Worm (Caenorhabditis elegans) whole organism, L2 larva: ENCODE measurements around the gene Y14H12A.2.

Experiments
- C34F6.9 ChIP-seq: fragments of 150-350 bp; optimal IDR thresholded peaks from 2 replicates; lab custom pipeline; 2014; ENCODE audit warnings: missing biosample characterization, missing genetic modification characterization
- F13H6.1 ChIP-seq: sonication (generic microtip); optimal IDR thresholded peaks from 2 replicates; lab custom pipeline; 2016; ENCODE audit warnings: missing genetic modification characterization, missing compliant biosample characterization
- Y55F3AM.14 ChIP-seq: fragments of 200-800 bp; sonication (Bioruptor generic); optimal IDR thresholded peaks from 2 replicates; lab custom pipeline; 2018; ENCODE audit warnings: mild to moderate bottlenecking, missing genetic modification characterization, missing compliant biosample characterization
- ZK546.5 ChIP-seq: sonication (generic microtip); optimal IDR thresholded peaks from 2 replicates; lab custom pipeline; 2017; ENCODE audit warnings: missing biosample characterization, missing genetic modification characterization
- ceh-16 ChIP-seq: fragments of 150-350 bp; optimal IDR thresholded peaks from 2 replicates; lab custom pipeline; 2014; ENCODE audit warnings: missing biosample characterization, missing genetic modification characterization
- ceh-82 ChIP-seq: fragments of 150-350 bp; optimal IDR thresholded peaks from 2 replicates; lab custom pipeline; 2014; ENCODE audit warnings: missing biosample characterization, missing genetic modification characterization
- crh-2 ChIP-seq: sonication (generic microtip); optimal IDR thresholded peaks from 2 replicates; lab custom pipeline; 2017; ENCODE audit warnings: missing biosample characterization, missing genetic modification characterization
- dmd-4 ChIP-seq: sonication (generic microtip); optimal IDR thresholded peaks from 2 replicates; lab custom pipeline; 2017; ENCODE audit warnings: missing biosample characterization, missing genetic modification characterization
- egl-27 ChIP-seq: sonication (generic microtip); optimal IDR thresholded peaks from 3 replicates; lab custom pipeline; 2017; ENCODE audit warnings: missing biosample characterization, missing genetic modification reagents, missing genetic modification characterization
- elt-1 ChIP-seq: fragments of 150-350 bp; optimal IDR thresholded peaks from 2 replicates; lab custom pipeline; 2014; ENCODE audit warnings: missing biosample characterization, missing genetic modification characterization
- elt-3 ChIP-seq: sonication (generic microtip); optimal IDR thresholded peaks from 2 replicates; lab custom pipeline; 2017; ENCODE audit warnings: missing biosample characterization, missing genetic modification characterization
- fos-1 ChIP-seq: fragments of 150-350 bp; optimal IDR thresholded peaks from 2 replicates; lab custom pipeline; 2014; ENCODE audit warnings: missing biosample characterization, missing genetic modification characterization
- gmeb-1 ChIP-seq: fragments of 150-350 bp; optimal IDR thresholded peaks from 2 replicates; lab custom pipeline; 2014; ENCODE audit warnings: missing biosample characterization, missing genetic modification characterization
- lin-11 ChIP-seq: fragments of 150-350 bp; sonication (generic microtip); optimal IDR thresholded peaks from 2 replicates; lab custom pipeline; 2014; ENCODE audit warnings: missing biosample characterization, missing genetic modification characterization, inconsistent platforms, mixed read lengths
- lin-39 ChIP-seq: fragments of 150-350 bp; optimal IDR thresholded peaks from 2 replicates; lab custom pipeline; 2014; ENCODE audit warnings: missing biosample characterization, missing genetic modification reagents, missing genetic modification characterization
- lsy-2 ChIP-seq, 2 experiments: fragments of 150-350 bp in 1 of 2; sonication (generic microtip) in 1 of 2; optimal IDR thresholded peaks; 2 replicates each; lab custom pipeline; 2014 to 2017; ENCODE audit warnings: missing biosample characterization in 2 of 2, missing genetic modification characterization in 2 of 2
- mab-5 ChIP-seq: fragments of 150-350 bp; optimal IDR thresholded peaks from 2 replicates; lab custom pipeline; 2014; ENCODE audit warnings: missing biosample characterization, missing genetic modification characterization
- mdl-1 ChIP-seq, 2 experiments: fragments of 150-350 bp in 1 of 2; sonication (generic microtip) in 1 of 2; optimal IDR thresholded peaks; 2 replicates each; lab custom pipeline; 2017; ENCODE audit warnings: missing biosample characterization in 2 of 2, missing genetic modification characterization in 2 of 2
- nhr-10 ChIP-seq: sonication (generic microtip); optimal IDR thresholded peaks from 2 replicates; lab custom pipeline; 2017; ENCODE audit warnings: missing biosample characterization, missing genetic modification characterization
- nhr-11 ChIP-seq: fragments of 150-350 bp; optimal IDR thresholded peaks from 2 replicates; lab custom pipeline; 2014; ENCODE audit warnings: missing biosample characterization, missing genetic modification characterization
- nhr-12 ChIP-seq: fragments of 150-350 bp; optimal IDR thresholded peaks from 2 replicates; lab custom pipeline; 2014; ENCODE audit warnings: missing biosample characterization, missing genetic modification characterization
- nhr-129 ChIP-seq: fragments of 150-350 bp; optimal IDR thresholded peaks from 2 replicates; lab custom pipeline; 2014; ENCODE audit warnings: missing biosample characterization, missing genetic modification characterization
- nhr-21 ChIP-seq: fragments of 150-350 bp; optimal IDR thresholded peaks from 2 replicates; lab custom pipeline; 2014; ENCODE audit warnings: missing biosample characterization, missing genetic modification characterization
- nhr-237 ChIP-seq: fragments of 150-350 bp; optimal IDR thresholded peaks from 2 replicates; lab custom pipeline; 2014; ENCODE audit warnings: missing biosample characterization, missing genetic modification characterization
- nhr-25 ChIP-seq: fragments of 150-350 bp; sonication (generic microtip); optimal IDR thresholded peaks from 3 replicates; lab custom pipeline; 2014; ENCODE audit warnings: missing biosample characterization, missing genetic modification characterization
- nhr-6 ChIP-seq: fragments of 150-350 bp; optimal IDR thresholded peaks from 2 replicates; lab custom pipeline; 2014; ENCODE audit warnings: missing biosample characterization, missing genetic modification characterization
- nhr-77 ChIP-seq: fragments of 150-350 bp; optimal IDR thresholded peaks from 2 replicates; lab custom pipeline; 2014; ENCODE audit warnings: missing biosample characterization, missing genetic modification characterization
- peb-1 ChIP-seq: fragments of 150-350 bp; optimal IDR thresholded peaks from 2 replicates; lab custom pipeline; 2014; ENCODE audit warnings: missing biosample characterization, missing genetic modification characterization
- sem-4 ChIP-seq: fragments of 150-350 bp; optimal IDR thresholded peaks from 2 replicates; lab custom pipeline; 2014; ENCODE audit warnings: missing biosample characterization, missing genetic modification reagents, missing genetic modification characterization
- skn-1 ChIP-seq: sonication (generic microtip); optimal IDR thresholded peaks from 2 replicates; lab custom pipeline; 2017; ENCODE audit warnings: missing biosample characterization, missing genetic modification characterization
- sma-3 ChIP-seq: sonication (generic microtip); optimal IDR thresholded peaks from 2 replicates; lab custom pipeline; 2016; ENCODE audit warnings: missing genetic modification reagents, missing genetic modification characterization, missing compliant biosample characterization
- sma-9 ChIP-seq, 2 experiments: fragments of 150-350 bp in 1 of 2; sonication (generic microtip) in 1 of 2; optimal IDR thresholded peaks; 2 replicates each; lab custom pipeline; 2014 to 2016; ENCODE audit warnings: missing genetic modification characterization in 2 of 2, mild to moderate bottlenecking in 1 of 2, missing biosample characterization in 1 of 2, missing compliant biosample characterization in 1 of 2, missing genetic modification reagents in 1 of 2, moderate library complexity in 1 of 2
- snpc-4 ChIP-seq: fragments of 150-350 bp; optimal IDR thresholded peaks from 2 replicates; lab custom pipeline; 2014; ENCODE audit warnings: missing biosample characterization, missing genetic modification characterization
- unc-39 ChIP-seq: fragments of 150-350 bp; optimal IDR thresholded peaks from 2 replicates; lab custom pipeline; 2014; ENCODE audit warnings: missing biosample characterization, missing genetic modification characterization
- unc-55 ChIP-seq: fragments of 150-350 bp; sonication (generic microtip); optimal IDR thresholded peaks from 3 replicates; lab custom pipeline; 2014; ENCODE audit warnings: missing biosample characterization, missing genetic modification reagents, missing genetic modification characterization
- unc-62 ChIP-seq: fragments of 150-350 bp; optimal IDR thresholded peaks from 2 replicates; lab custom pipeline; 2014; ENCODE audit warnings: missing biosample characterization, missing genetic modification reagents, missing genetic modification characterization
- zag-1 ChIP-seq: fragments of 150-350 bp; optimal IDR thresholded peaks from 2 replicates; lab custom pipeline; 2014; ENCODE audit warnings: missing biosample characterization, missing genetic modification characterization
- ztf-1 ChIP-seq: fragments of 200-800 bp; sonication (Bioruptor generic); conservative IDR thresholded peaks from 2 replicates; pipeline ENCODE4 v1.3.6; 2022; ENCODE audit warnings: missing genetic modification characterization, missing compliant biosample characterization
- ztf-11 ChIP-seq: sonication (generic microtip); optimal IDR thresholded peaks from 2 replicates; lab custom pipeline; 2017; ENCODE audit warnings: missing biosample characterization, missing genetic modification characterization
- ztf-4 ChIP-seq: fragments of 150-350 bp; optimal IDR thresholded peaks from 2 replicates; lab custom pipeline; 2014; ENCODE audit warnings: missing biosample characterization, missing genetic modification characterization

The Y14H12A.2 gene

ce11 chrII:3955938-3956337, 33.5 kb downstream of the Y14H12A.2 start:
- TF ChIP-seq unc-55 (GFP tag; lab: Kevin White, UChicago) (peak; percentile 41), zag-1 (tag; lab: Kevin White, UChicago) (no peak), skn-1 (tag; lab: Kevin White, UChicago) (no peak), nhr-11 (no peak), sma-9 (GFP tag; optimal IDR thresholded peaks at IDR 0.05; lab: Kevin White, UChicago) (peak; percentile 24), sma-9 (tag; optimal IDR thresholded peaks at IDR 0.05; lab: Kevin White, UChicago) (no peak)

ce11 chrII:3954838-3955237, 34.6 kb downstream of the Y14H12A.2 start:
- peak; percentile 41 for TF ChIP-seq C34F6.9 (tag; lab: Kevin White, UChicago)
- TF ChIP-seq unc-39 (tag; lab: Kevin White, UChicago) = no peak
- TF ChIP-seq gmeb-1 (tag; lab: Kevin White, UChicago) = no peak
- peak; percentile 19 for TF ChIP-seq unc-55 (GFP tag; lab: Kevin White, UChicago)

- TF ChIP-seq lsy-2 (tag; optimal IDR thresholded peaks at IDR 0.05; lab: Kevin White, UChicago) = no peak
- no peak for TF ChIP-seq peb-1 (tag; lab: Kevin White, UChicago)
- TF ChIP-seq skn-1 (tag; lab: Kevin White, UChicago) = no peak
- TF ChIP-seq fos-1 = peak; percentile 70
- no peak for TF ChIP-seq mdl-1 (tag; optimal IDR thresholded peaks at IDR 0.05; lab: Kevin White, UChicago)
- no peak for TF ChIP-seq egl-27 (tag; lab: Kevin White, UChicago)
- TF ChIP-seq sma-3 (GFP tag; lab: Kevin White, UChicago) = peak; percentile 1
- no peak for TF ChIP-seq F13H6.1
- TF ChIP-seq, all 48 proteins: peak for 2
Measured at ce11 chrII:3954018-3954417, 35.5 kb downstream of the Y14H12A.2 start.

DNA sequence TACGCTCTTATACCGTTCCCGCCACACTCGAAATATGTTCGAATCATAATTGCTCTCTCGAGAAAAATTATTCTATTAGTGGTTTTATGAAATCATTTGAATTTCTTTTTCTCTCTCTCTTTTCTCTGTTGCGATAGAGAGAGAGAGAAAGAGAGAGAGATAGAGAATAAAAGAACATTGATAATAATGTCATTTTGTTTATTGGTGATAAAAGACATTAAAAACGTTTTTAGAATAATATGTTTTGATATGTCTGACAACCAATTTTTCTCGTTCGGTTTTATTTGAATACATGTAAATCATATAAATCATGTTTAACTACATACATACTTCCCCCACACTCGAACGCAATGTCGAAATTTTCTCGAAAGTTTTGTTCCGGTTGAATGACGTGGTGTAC, 36.5 kb downstream of the Y14H12A.2 start:
- peak in 1 of 2 experiments; percentile 11 for TF ChIP-seq lsy-2 (tag; optimal IDR thresholded peaks at IDR 0.05; lab: Kevin White, UChicago)
- no peak for TF ChIP-seq lin-11 (tag; lab: Kevin White, UChicago)
- no peak for TF ChIP-seq skn-1 (tag; lab: Kevin White, UChicago)
- TF ChIP-seq nhr-25 (tag; lab: Kevin White, UChicago) = no peak
- TF ChIP-seq ceh-16 (tag; lab: Kevin White, UChicago) = no peak
- TF ChIP-seq sem-4 (tag; lab: Kevin White, UChicago) = no peak
- TF ChIP-seq ztf-11 (tag; lab: Kevin White, UChicago) = no peak
- TF ChIP-seq dmd-4 (tag; lab: Kevin White, UChicago) = no peak
- TF ChIP-seq unc-62 (GFP tag; lab: Kevin White, UChicago) = no peak
- no peak for TF ChIP-seq nhr-21 (tag; lab: Kevin White, UChicago)
- no peak for TF ChIP-seq sma-9 (GFP tag; optimal IDR thresholded peaks at IDR 0.05; lab: Kevin White, UChicago)
- TF ChIP-seq sma-9 (tag; optimal IDR thresholded peaks at IDR 0.05; lab: Kevin White, UChicago) = no peak
- TF ChIP-seq fos-1 = peak; percentile 37
- no peak for TF ChIP-seq Y55F3AM.14
- TF ChIP-seq nhr-6 (tag; lab: Kevin White, UChicago) = no peak
- no peak for TF ChIP-seq mab-5 (tag; lab: Kevin White, UChicago)
- no peak for TF ChIP-seq nhr-237
- no peak for TF ChIP-seq elt-3 (tag; lab: Kevin White, UChicago)
- no peak for TF ChIP-seq nhr-11
- TF ChIP-seq nhr-12 (tag; lab: Kevin White, UChicago) = no peak
- no peak for TF ChIP-seq zag-1 (tag; lab: Kevin White, UChicago)
- TF ChIP-seq crh-2 (tag; lab: Kevin White, UChicago) = peak; percentile 53
- no peak for TF ChIP-seq F13H6.1
- no peak for TF ChIP-seq ZK546.5 (tag; lab: Kevin White, UChicago)
- TF ChIP-seq nhr-10 = no peak
- no peak for TF ChIP-seq ztf-4 (tag; lab: Kevin White, UChicago)
- TF ChIP-seq peb-1 (tag; lab: Kevin White, UChicago) = no peak
- TF ChIP-seq gmeb-1 (tag; lab: Kevin White, UChicago) = no peak
- no peak for TF ChIP-seq snpc-4 (tag; lab: Kevin White, UChicago)
- no peak for TF ChIP-seq lin-39 (tag; lab: Kevin White, UChicago)
- no peak for TF ChIP-seq unc-39 (tag; lab: Kevin White, UChicago)
- TF ChIP-seq unc-55 (GFP tag; lab: Kevin White, UChicago) = peak; percentile 32
- no peak for TF ChIP-seq ztf-1
- TF ChIP-seq ceh-82 (tag; lab: Kevin White, UChicago) = no peak
- TF ChIP-seq elt-1 (tag; lab: Kevin White, UChicago) = no peak
- no peak for TF ChIP-seq nhr-129
- TF ChIP-seq sma-3 (GFP tag; lab: Kevin White, UChicago) = peak; percentile 35
- no peak for TF ChIP-seq nhr-77
